Fruit fly (Drosophila melanogaster) whole organism, pupa: Measurements from ENCODE around the gene Mzt1.
A peak's percentile ranks its signal among the peaks of the same experiment; 100 is the strongest.

ENCODE experiments used
- CG10348 ChIP-seq: fragments of 200-800 bp; sonication (Bioruptor generic); IDR thresholded peaks from 2 replicates; pipeline ENCODE4 v1.3.6; 2022; ENCODE audit warnings: missing biosample characterization, missing genetic modification characterization
- CG12605 ChIP-seq: fragments of 200-800 bp; sonication (Bioruptor generic); IDR thresholded peaks from 2 replicates; pipeline ENCODE4 v1.3.6; 2022; ENCODE audit warnings: missing biosample characterization, missing genetic modification characterization
- CG13204 ChIP-seq: fragments of 200-800 bp; sonication (Bioruptor generic); optimal IDR thresholded peaks from 2 replicates; lab custom pipeline; 2018; ENCODE audit warnings: missing biosample characterization, mild to moderate bottlenecking, missing genetic modification characterization, moderate library complexity
- CG14655 ChIP-seq: fragments of 200-800 bp; sonication (Bioruptor generic); optimal IDR thresholded peaks from 3 replicates; lab custom pipeline; 2017; ENCODE audit warnings: mild to moderate bottlenecking, missing biosample characterization, missing genetic modification reagents, missing genetic modification characterization
- CG15710 ChIP-seq: fragments of 200-800 bp; sonication (Bioruptor generic); optimal IDR thresholded peaks from 2 replicates; lab custom pipeline; 2018; ENCODE audit warnings: missing biosample characterization, mild to moderate bottlenecking, missing genetic modification characterization, moderate library complexity
- CG17806 ChIP-seq: fragments of 200-800 bp; sonication (Bioruptor generic); optimal IDR thresholded peaks from 2 replicates; lab custom pipeline; 2018; ENCODE audit warnings: missing biosample characterization, mild to moderate bottlenecking, missing genetic modification characterization, moderate library complexity
- CG32121 ChIP-seq: fragments of 200-800 bp; sonication (Bioruptor generic); IDR thresholded peaks from 2 replicates; pipeline ENCODE4 v1.3.6; 2022; ENCODE audit warnings: missing biosample characterization, missing genetic modification characterization
- CG34367 ChIP-seq: fragments of 200-800 bp; sonication (Bioruptor generic); optimal IDR thresholded peaks from 2 replicates; lab custom pipeline; 2018; ENCODE audit warnings: missing biosample characterization, mild to moderate bottlenecking, missing genetic modification characterization
- CG4496 ChIP-seq: fragments of 200-800 bp; sonication (Bioruptor generic); IDR thresholded peaks from 3 replicates; pipeline ENCODE4 v1.3.6; 2022; ENCODE audit warnings: missing biosample characterization, missing genetic modification characterization
- CG8159 ChIP-seq: fragments of 200-800 bp; sonication (Bioruptor generic); optimal IDR thresholded peaks from 3 replicates; lab custom pipeline; 2018; ENCODE audit warnings: missing biosample characterization, mild to moderate bottlenecking, missing genetic modification characterization, moderate library complexity
- CG8301 ChIP-seq: fragments of 200-800 bp; sonication (Bioruptor generic); optimal IDR thresholded peaks from 2 replicates; lab custom pipeline; 2018; ENCODE audit warnings: missing biosample characterization, mild to moderate bottlenecking, missing genetic modification characterization
- CG9948 ChIP-seq: fragments of 200-800 bp; sonication (Bioruptor generic); optimal IDR thresholded peaks from 2 replicates; lab custom pipeline; 2018; ENCODE audit warnings: missing biosample characterization, mild to moderate bottlenecking, missing genetic modification characterization, moderate library complexity
- D1 ChIP-seq: fragments of 200-800 bp; sonication (Bioruptor generic); optimal IDR thresholded peaks from 2 replicates; lab custom pipeline; 2018; ENCODE audit warnings: missing biosample characterization, mild to moderate bottlenecking, missing genetic modification characterization, moderate library complexity
- EcR ChIP-seq: fragments of 200-800 bp; sonication (Bioruptor generic); optimal IDR thresholded peaks from 3 replicates; lab custom pipeline; 2019; ENCODE audit warnings: missing biosample characterization, missing genetic modification characterization, mild to moderate bottlenecking, moderate library complexity, missing genetic modification reagents
- Ets98B ChIP-seq: fragments of 200-800 bp; sonication (Bioruptor generic); IDR thresholded peaks from 2 replicates; pipeline ENCODE4 v1.3.6; 2022; ENCODE audit warnings: missing biosample characterization, missing genetic modification characterization
- Pif1A ChIP-seq: fragments of 200-800 bp; sonication (Bioruptor generic); optimal IDR thresholded peaks from 3 replicates; lab custom pipeline; 2016; ENCODE audit warnings: missing biosample characterization, missing genetic modification characterization
- Pif1B ChIP-seq: fragments of 200-800 bp; sonication (Bioruptor generic); optimal IDR thresholded peaks from 3 replicates; lab custom pipeline; 2016; ENCODE audit warnings: missing biosample characterization, missing genetic modification characterization
- Snoo ChIP-seq: fragments of 200-800 bp; sonication (Bioruptor generic); optimal IDR thresholded peaks from 3 replicates; lab custom pipeline; 2017; ENCODE audit warnings: missing biosample characterization, mild to moderate bottlenecking, missing genetic modification characterization, inconsistent platforms
- fd96Ca ChIP-seq: fragments of 200-800 bp; sonication (Bioruptor generic); IDR thresholded peaks from 3 replicates; pipeline ENCODE4 v1.3.6; 2022; ENCODE audit warnings: missing biosample characterization, missing genetic modification characterization
- gl ChIP-seq: fragments of 200-800 bp; sonication (Bioruptor generic); optimal IDR thresholded peaks from 2 replicates; lab custom pipeline; 2018; ENCODE audit warnings: missing biosample characterization, mild to moderate bottlenecking, missing genetic modification characterization
- rn ChIP-seq: fragments of 200-800 bp; sonication (Bioruptor generic); IDR thresholded peaks from 2 replicates; pipeline ENCODE4 v1.3.6; 2022; ENCODE audit warnings: missing biosample characterization, missing genetic modification characterization

The Mzt1 gene

DNA sequence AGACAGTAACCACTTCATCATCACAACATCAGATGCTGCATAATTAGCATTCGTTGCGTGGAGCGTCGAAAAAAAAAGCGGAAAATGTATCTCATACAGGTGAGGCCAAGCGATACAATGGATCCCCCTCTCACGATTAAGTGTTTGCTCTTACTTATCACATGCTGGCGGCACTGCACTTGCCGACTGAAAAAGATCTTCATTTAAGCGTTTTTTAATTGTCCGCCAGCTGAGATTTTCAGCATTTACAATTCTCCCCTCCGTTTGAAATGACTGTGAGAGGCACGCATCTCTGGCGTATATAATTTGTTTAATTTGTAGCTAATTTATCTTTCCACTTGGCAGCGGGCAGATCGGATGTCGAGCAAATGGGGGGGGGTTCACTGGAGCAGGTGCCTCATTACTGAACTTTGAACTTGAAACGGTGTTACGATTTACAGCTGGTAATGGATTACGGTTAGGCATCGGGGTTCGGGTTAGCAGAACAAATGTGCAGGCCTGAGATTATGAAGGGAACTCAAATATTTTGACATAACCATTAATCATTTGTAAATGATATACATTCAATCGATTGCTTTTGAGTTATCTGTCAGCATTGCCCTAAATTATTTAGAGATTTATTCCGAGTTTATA is at the start of gene Mzt1:
Gene Mzt1, plus strand, starts transcription at position 583 of the 633 bp plus-strand sequence.
- TF ChIP-seq CG15710 (tag; lab: Kevin White, UChicago) (no peak), CG9948 (tag; lab: Kevin White, UChicago) (no peak), fd96Ca (GFP tag; lab: Robert Waterston, UW) (no peak), Snoo (tag; lab: Kevin White, UChicago) (no peak), Pif1A (no peak), rn (no peak)

DNA sequence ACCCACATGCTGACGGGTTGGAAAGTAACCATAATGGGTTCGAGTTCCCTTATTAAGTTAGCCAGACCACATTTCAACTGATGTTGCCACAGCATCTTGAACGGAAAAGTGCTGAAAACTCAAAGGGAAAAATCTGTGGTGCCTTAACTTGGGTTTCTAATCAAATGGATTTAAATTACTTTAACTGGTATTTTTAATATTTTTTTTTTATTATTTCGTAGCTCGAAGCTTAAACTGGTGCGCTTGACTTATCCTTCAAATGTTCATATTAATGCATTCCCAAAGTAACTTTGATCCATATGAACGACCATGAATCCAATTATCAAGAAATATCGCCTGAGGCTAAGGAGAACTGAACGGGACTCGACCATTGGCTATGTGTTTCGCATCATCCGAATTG is 28.8 kb upstream of the Mzt1 start, which contains the start of gene CG13801:
Gene CG13801, plus strand, starts transcription at position 301 of the 400 bp plus-strand sequence.
- no peak for TF ChIP-seq CG4496 (GFP tag; lab: Robert Waterston, UW)

dm6 chr3L:2371882-2372281 is 17.2 kb upstream of the Mzt1 start, which contains the start of the genes CG1317 and CG8993:
CG1317 (minus strand) TSS chr3L:2371939.
CG8993 (plus strand) TSS chr3L:2372199.
- peak; percentile 41; the same call in 1 of the 2 replicates for TF ChIP-seq CG32121
- peak; percentile 64 for TF ChIP-seq CG15710 (tag; lab: Kevin White, UChicago)
- TF ChIP-seq CG8301 = no peak
- TF ChIP-seq CG9948 (tag; lab: Kevin White, UChicago) = no peak
- TF ChIP-seq CG8159 (tag; lab: Kevin White, UChicago) = peak; percentile 29

- TF ChIP-seq CG15710 (tag; lab: Kevin White, UChicago) = peak; percentile 100
- TF ChIP-seq CG8159 (tag; lab: Kevin White, UChicago) = peak; percentile 99
- peak; percentile 39 for TF ChIP-seq EcR (GFP tag; lab: Kevin White, UChicago)
- peak; percentile 98 for TF ChIP-seq Pif1B (GFP tag; lab: Kevin White, UChicago)
- TF ChIP-seq CG8301 = peak; percentile 99
- peak; percentile 99 for TF ChIP-seq Pif1A
- TF ChIP-seq CG13204 = peak; percentile 95
- TF ChIP-seq CG4496 (GFP tag; lab: Robert Waterston, UW) = peak; percentile 100
- TF ChIP-seq CG10348 (GFP tag; lab: Robert Waterston, UW) = peak; percentile 99
- TF ChIP-seq fd96Ca (GFP tag; lab: Robert Waterston, UW) = peak; percentile 100
- peak; percentile 99 for TF ChIP-seq CG34367 (tag; lab: Kevin White, UChicago)
- TF ChIP-seq CG17806 (tag; lab: Kevin White, UChicago) = peak; percentile 99
- peak; percentile 99 for TF ChIP-seq CG14655
- peak; percentile 100 for TF ChIP-seq CG32121
- TF ChIP-seq Ets98B (GFP tag; lab: Robert Waterston, UW) = peak; percentile 100
- TF ChIP-seq CG9948 (tag; lab: Kevin White, UChicago) = peak; percentile 99
- peak; percentile 96 for TF ChIP-seq gl (tag; lab: Kevin White, UChicago)
- TF ChIP-seq Snoo (tag; lab: Kevin White, UChicago) = peak; percentile 99
- no peak for TF ChIP-seq D1 (tag; lab: Kevin White, UChicago)
- peak; percentile 100 for TF ChIP-seq rn
- TF ChIP-seq CG12605 (GFP tag; lab: Robert Waterston, UW) = peak; percentile 99
Observed at dm6 chr3L:2373421-2374043, 15.5 kb upstream of the Mzt1 start, which contains the start of the genes mRpL23 and CG9004. mRpL23 (minus strand) TSS chr3L:2373704. CG9004 (plus strand) TSS chr3L:2373728.

DNA sequence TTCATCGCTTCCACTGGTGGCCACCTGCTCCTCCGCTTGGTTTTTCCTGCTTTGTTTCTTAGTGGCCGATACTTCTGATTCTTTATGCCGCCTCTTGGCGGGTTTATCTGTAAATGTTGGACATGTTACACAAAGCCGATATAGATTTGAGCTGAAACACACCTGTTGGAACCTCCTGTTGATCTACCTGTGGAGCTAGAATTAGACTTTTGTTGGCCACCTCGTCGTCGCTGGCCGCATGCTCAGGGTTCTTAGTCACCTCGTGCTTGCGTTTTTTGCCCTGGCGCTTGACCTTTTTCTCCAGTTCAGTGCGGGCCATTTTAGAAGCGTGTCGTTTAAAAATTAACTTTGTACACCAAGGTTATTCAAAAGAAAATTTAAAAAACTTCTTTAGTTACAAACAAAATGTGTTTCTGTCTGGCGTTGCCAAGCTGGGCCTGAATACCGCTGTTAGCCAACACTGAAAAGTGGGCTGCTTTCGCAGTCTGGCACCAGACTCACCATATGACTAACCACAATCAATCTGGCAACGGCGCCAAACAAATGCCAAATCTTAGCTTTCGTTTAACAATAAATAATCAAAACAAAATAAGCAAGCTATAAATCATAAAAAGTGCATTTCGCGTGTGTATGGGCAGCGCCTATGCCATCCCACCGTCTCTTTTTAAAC is 11.8 kb upstream of the Mzt1 start, which contains the start of the genes CG15877 and Svil:
Gene CG15877, minus strand, starts transcription at position 443 of the 670 bp plus-strand sequence.
Gene Svil, plus strand, starts transcription at position 542 of the 670 bp plus-strand sequence.
- TF ChIP-seq CG17806 (tag; lab: Kevin White, UChicago) (no peak), CG12605 (GFP tag; lab: Robert Waterston, UW) (peak; percentile 70), Snoo (tag; lab: Kevin White, UChicago) (peak; percentile 3), rn (no peak)
- TF ChIP-seq, all 21 proteins: peak for 2

dm6 chr3L:2378549-2378948 is 10.5 kb upstream of the Mzt1 start:
- TF ChIP-seq CG9948 (tag; lab: Kevin White, UChicago) = no peak
- no peak for TF ChIP-seq CG34367 (tag; lab: Kevin White, UChicago)
- no peak for TF ChIP-seq gl (tag; lab: Kevin White, UChicago)
- no peak for TF ChIP-seq EcR (GFP tag; lab: Kevin White, UChicago)
- no peak for TF ChIP-seq CG17806 (tag; lab: Kevin White, UChicago)
- TF ChIP-seq CG12605 (GFP tag; lab: Robert Waterston, UW) = no peak
- no peak for TF ChIP-seq CG10348 (GFP tag; lab: Robert Waterston, UW)
- TF ChIP-seq CG8159 (tag; lab: Kevin White, UChicago) = no peak
- TF ChIP-seq CG14655 = no peak
- TF ChIP-seq fd96Ca (GFP tag; lab: Robert Waterston, UW) = no peak
